Worm (Caenorhabditis elegans) whole organism, L4 larva: ENCODE results near the gene srbc-41.

Source experiments
- F26F4.8 ChIP-seq: fragments of 200-800 bp; sonication (Bioruptor generic); conservative IDR thresholded peaks from 2 replicates; pipeline ENCODE4 v1.3.6; 2022; ENCODE audit warnings: missing genetic modification characterization, missing compliant biosample characterization
- egl-27 ChIP-seq: sonication (generic microtip); optimal IDR thresholded peaks from 3 replicates; lab custom pipeline; 2017; ENCODE audit warnings: missing biosample characterization, missing genetic modification reagents, missing genetic modification characterization
- egl-43 ChIP-seq: fragments of 200-800 bp; sonication (Bioruptor generic); IDR thresholded peaks from 2 replicates; pipeline ENCODE4 v1.3.6; 2022; ENCODE audit warnings: missing genetic modification reagents, missing genetic modification characterization, missing compliant biosample characterization
- fos-1 ChIP-seq: fragments of 150-350 bp; optimal IDR thresholded peaks from 2 replicates; lab custom pipeline; 2014; ENCODE audit warnings: missing biosample characterization, missing genetic modification characterization
- lin-38 ChIP-seq: fragments of 200-800 bp; sonication (Bioruptor generic); IDR thresholded peaks from 2 replicates; pipeline ENCODE4 v1.3.6; 2022; ENCODE audit warnings: missing genetic modification reagents, missing genetic modification characterization, missing compliant biosample characterization
- lsy-2 ChIP-seq, 2 experiments: fragments of 150-350 bp in 1 of 2; sonication (generic microtip) in 1 of 2; optimal IDR thresholded peaks; 2 replicates each; lab custom pipeline; 2014 to 2017; ENCODE audit warnings: missing biosample characterization in 2 of 2, missing genetic modification characterization in 2 of 2
- tra-1 ChIP-seq: fragments of 200-800 bp; sonication (Bioruptor generic); IDR thresholded peaks from 2 replicates; pipeline ENCODE4 v1.3.6; 2022; ENCODE audit warnings: missing genetic modification reagents, missing genetic modification characterization, missing compliant biosample characterization
- ztf-11 ChIP-seq: fragments of 150-350 bp; optimal IDR thresholded peaks from 2 replicates; lab custom pipeline; 2014; ENCODE audit warnings: missing biosample characterization, missing genetic modification characterization

- TF ChIP-seq ztf-11 (tag; lab: Kevin White, UChicago) (no peak), egl-43 (GFP tag; lab: Robert Waterston, UW) (no peak), lin-38 (GFP tag; lab: Robert Waterston, UW) (no peak), lsy-2 (tag; optimal IDR thresholded peaks at IDR 0.05; lab: Kevin White, UChicago) (no peak), egl-27 (no peak), fos-1 (no peak), F26F4.8 (GFP tag; lab: Robert Waterston, UW) (no peak), tra-1 (no peak)
Measured at ce11 chrV:1566776-1567175, 47.9 kb downstream of the srbc-41 start, which contains the start of gene cdc-25.2.
